Fruit fly (Drosophila melanogaster): ENCODE results near the gene PIG-P.

Gene PIG-P

DNA sequence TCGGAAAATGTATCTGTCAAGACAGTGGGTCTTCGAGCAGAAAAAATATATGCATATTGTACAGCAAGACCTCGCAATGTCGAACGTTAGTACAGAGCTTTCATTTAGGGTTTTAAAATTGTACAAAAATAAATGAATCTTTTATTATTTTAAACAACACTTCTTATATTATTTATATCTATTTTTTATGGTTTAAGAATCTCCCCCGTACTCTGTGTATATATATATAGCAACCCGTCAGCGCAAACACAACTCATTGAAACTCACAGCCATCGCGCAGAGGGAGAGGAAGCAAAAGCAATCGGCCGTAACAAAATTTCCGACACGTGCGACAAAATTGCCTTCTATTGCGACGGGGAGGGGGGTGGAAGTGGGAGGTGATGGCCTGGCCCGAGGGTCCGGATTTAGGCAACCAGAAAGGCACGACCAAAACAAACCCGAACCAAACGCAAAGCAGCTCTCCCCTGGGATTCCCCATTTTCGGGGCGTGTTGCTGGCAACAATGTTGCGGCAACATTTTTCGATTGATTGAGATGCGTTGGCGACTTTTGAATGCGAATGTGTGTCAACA, 48.0 kb upstream of the PIG-P start (continued):
- TF ChIP-seq CG14860 (GFP tag; IDR thresholded peaks at IDR 0.05; ENCODE audit: partially characterized antibody) (no peak), otp (GFP tag; IDR thresholded peaks at IDR 0.05) (no peak), unpg (GFP tag; optimal IDR thresholded peaks at IDR 0.05) (peak; percentile 69), sens-2 (GFP tag; IDR thresholded peaks at IDR 0.05) (no peak; the same call in 1 of the 2 replicates), Jarid2 (GFP tag; optimal IDR thresholded peaks at IDR 0.05) (no peak), CG3847 (GFP tag; IDR thresholded peaks at IDR 0.05) (peak; percentile 70), psq (GFP tag; optimal IDR thresholded peaks at IDR 0.05) (no peak), CG3281 (GFP tag; optimal IDR thresholded peaks at IDR 0.05) (peak; percentile 75), fd64A (GFP tag; optimal IDR thresholded peaks at IDR 0.05) (no peak), CG8388 (GFP tag; optimal IDR thresholded peaks at IDR 0.05) (peak; percentile 21), sisA (GFP tag; IDR thresholded peaks at IDR 0.05) (peak; percentile 69), CG1647 (GFP tag; optimal IDR thresholded peaks at IDR 0.05) (no peak), CG11504 (tag; optimal IDR thresholded peaks at IDR 0.05) (peak; percentile 99), bowl (GFP tag; IDR thresholded peaks at IDR 0.05) (0 out of 2 replicates have a peak, but pooled peaks have one; percentile 24), fd96Cb (tag; optimal IDR thresholded peaks at IDR 0.05) (peak; percentile 44), cwo (GFP tag; optimal IDR thresholded peaks at IDR 0.05) (peak; percentile 99), CG3995 (GFP tag; optimal IDR thresholded peaks at IDR 0.05) (no peak), CG12299 (tag; optimal IDR thresholded peaks at IDR 0.05) (peak; percentile 25), CG9817 (tag; optimal IDR thresholded peaks at IDR 0.05) (peak; percentile 47), gcm (GFP tag; optimal IDR thresholded peaks at IDR 0.05) (no peak), B-H1 (GFP tag; IDR thresholded peaks at IDR 0.05) (peak; percentile 70), CG10979 (tag; optimal IDR thresholded peaks at IDR 0.05) (no peak), exex (tag; optimal IDR thresholded peaks at IDR 0.05) (no peak), en (GFP tag; optimal IDR thresholded peaks at IDR 0.05) (no peak), CG9727 (GFP tag; optimal IDR thresholded peaks at IDR 0.05) (peak; percentile 27), CG1603 (tag; optimal IDR thresholded peaks at IDR 0.05) (no peak), Med (GFP tag) (peak; percentile 76), pum (GFP tag; optimal IDR thresholded peaks at IDR 0.05) (no peak), nmo (GFP tag; optimal IDR thresholded peaks at IDR 0.05) (peak; percentile 54), CG15696 (tag; optimal IDR thresholded peaks at IDR 0.05) (no peak), CG31224 (GFP tag; IDR thresholded peaks at IDR 0.05) (peak; percentile 81), HLH54F (GFP tag; optimal IDR thresholded peaks at IDR 0.05) (no peak), nau (GFP tag; optimal IDR thresholded peaks at IDR 0.05) (peak; percentile 40), az2 (GFP tag; optimal IDR thresholded peaks at IDR 0.05) (no peak), Atf6 (GFP tag; IDR thresholded peaks at IDR 0.05) (peak; percentile 74), shn (GFP tag; optimal IDR thresholded peaks at IDR 0.05) (no peak), CG7271 (tag; optimal IDR thresholded peaks at IDR 0.05) (no peak), knrl (GFP tag; IDR thresholded peaks at IDR 0.05; ENCODE audit: partially characterized antibody) (0 out of 3 replicates have a peak, but pooled peaks have one; percentile 9), Stat92E (GFP tag; optimal IDR thresholded peaks at IDR 0.05) (no peak), CG15011 (GFP tag; optimal IDR thresholded peaks at IDR 0.05) (peak; percentile 61), CG7556 (GFP tag; optimal IDR thresholded peaks at IDR 0.05) (peak; percentile 26), Hr3 (GFP tag; optimal IDR thresholded peaks at IDR 0.05) (no peak), kni (GFP tag; optimal IDR thresholded peaks at IDR 0.05) (peak; percentile 11), maf-S (GFP tag; optimal IDR thresholded peaks at IDR 0.05) (no peak), Mad (GFP tag; optimal IDR thresholded peaks at IDR 0.05) (no peak), Doc2 (GFP tag; IDR thresholded peaks at IDR 0.05) (0 out of 2 replicates have a peak, but pooled peaks have one; percentile 10), CG12236 (GFP tag; optimal IDR thresholded peaks at IDR 0.05) (no peak), bbx (GFP tag; IDR thresholded peaks at IDR 0.05; ENCODE audit: partially characterized antibody) (0 out of 2 replicates have a peak, but pooled peaks have one; percentile 22), CG33557 (GFP tag; optimal IDR thresholded peaks at IDR 0.05) (no peak)

All from whole organism, embryonic.